Worm (Caenorhabditis elegans) whole organism, early embryonic: Measurements from ENCODE around the gene C02D5.2.

ENCODE experiments used
- B0310.2 ChIP-seq: sonication (generic microtip); optimal IDR thresholded peaks from 2 replicates; lab custom pipeline; 2016; ENCODE audit warnings: mild to moderate bottlenecking, missing genetic modification characterization, missing compliant biosample characterization
- F13C5.2 ChIP-seq: sonication (generic microtip); optimal IDR thresholded peaks from 2 replicates; lab custom pipeline; 2017; ENCODE audit warnings: mild to moderate bottlenecking, missing genetic modification characterization, inconsistent platforms, missing compliant biosample characterization
- aly-1 ChIP-seq: sonication (generic microtip); optimal IDR thresholded peaks from 2 replicates; lab custom pipeline; 2016; ENCODE audit warnings: missing genetic modification characterization, missing compliant biosample characterization
- ama-1 ChIP-seq: fragments of 150-350 bp; optimal IDR thresholded peaks from 2 replicates; lab custom pipeline; 2014
- ceh-13 ChIP-seq: fragments of 200-800 bp; sonication (Bioruptor generic); optimal IDR thresholded peaks from 2 replicates; lab custom pipeline; 2018; ENCODE audit warnings: mild to moderate bottlenecking, missing genetic modification characterization, missing compliant biosample characterization
- ceh-36 ChIP-seq: sonication (generic microtip); optimal IDR thresholded peaks from 2 replicates; lab custom pipeline; 2016; ENCODE audit warnings: missing genetic modification characterization, inconsistent platforms, missing compliant biosample characterization
- ets-7 ChIP-seq: sonication (generic microtip); optimal IDR thresholded peaks from 2 replicates; lab custom pipeline; 2016; ENCODE audit warnings: missing genotype, missing genetic modification characterization, missing compliant biosample characterization
- flt-1 ChIP-seq: fragments of 200-800 bp; sonication (Bioruptor generic); IDR thresholded peaks from 2 replicates; pipeline ENCODE4 v1.3.6; 2022; ENCODE audit warnings: missing genetic modification characterization, missing compliant biosample characterization
- hmbx-1 ChIP-seq: sonication (generic microtip); optimal IDR thresholded peaks from 2 replicates; lab custom pipeline; 2016; ENCODE audit warnings: mild to moderate bottlenecking, missing genetic modification characterization, missing compliant biosample characterization
- hmg-4 ChIP-seq: fragments of 200-800 bp; sonication (Bioruptor generic); optimal IDR thresholded peaks from 2 replicates; lab custom pipeline; 2018; ENCODE audit warnings: mild to moderate bottlenecking, missing genetic modification characterization, missing compliant biosample characterization
- hnd-1 ChIP-seq: sonication (generic microtip); optimal IDR thresholded peaks from 2 replicates; lab custom pipeline; 2016; ENCODE audit warnings: missing genetic modification characterization, missing compliant biosample characterization
- pes-1 ChIP-seq: fragments of 200-800 bp; sonication (Bioruptor generic); IDR thresholded peaks from 2 replicates; pipeline ENCODE4 v1.3.6; 2022; ENCODE audit warnings: missing genetic modification reagents, missing genetic modification characterization, missing compliant biosample characterization
- scrt-1 ChIP-seq: fragments of 200-800 bp; sonication (Bioruptor generic); IDR thresholded peaks from 2 replicates; pipeline ENCODE4 v1.3.6; 2022; ENCODE audit warnings: missing genetic modification characterization, missing compliant biosample characterization
- sea-1 ChIP-seq: fragments of 200-800 bp; sonication (Bioruptor generic); conservative IDR thresholded peaks from 2 replicates; pipeline ENCODE4 v1.3.6; 2022; ENCODE audit warnings: missing genetic modification characterization, missing compliant biosample characterization
- tbx-11 ChIP-seq: fragments of 200-800 bp; sonication (Bioruptor generic); IDR thresholded peaks from 2 replicates; pipeline ENCODE4 v1.3.6; 2022; ENCODE audit warnings: missing genetic modification characterization, missing compliant biosample characterization
- tbx-37 ChIP-seq: fragments of 200-800 bp; sonication (Bioruptor generic); conservative IDR thresholded peaks from 2 replicates; pipeline ENCODE4 v1.3.6; 2022; ENCODE audit warnings: missing genetic modification reagents, missing genetic modification characterization, missing compliant biosample characterization
- tra-4 ChIP-seq: sonication (generic microtip); optimal IDR thresholded peaks from 2 replicates; lab custom pipeline; 2017; ENCODE audit warnings: missing genetic modification characterization, missing compliant biosample characterization

C02D5.2 gene

DNA sequence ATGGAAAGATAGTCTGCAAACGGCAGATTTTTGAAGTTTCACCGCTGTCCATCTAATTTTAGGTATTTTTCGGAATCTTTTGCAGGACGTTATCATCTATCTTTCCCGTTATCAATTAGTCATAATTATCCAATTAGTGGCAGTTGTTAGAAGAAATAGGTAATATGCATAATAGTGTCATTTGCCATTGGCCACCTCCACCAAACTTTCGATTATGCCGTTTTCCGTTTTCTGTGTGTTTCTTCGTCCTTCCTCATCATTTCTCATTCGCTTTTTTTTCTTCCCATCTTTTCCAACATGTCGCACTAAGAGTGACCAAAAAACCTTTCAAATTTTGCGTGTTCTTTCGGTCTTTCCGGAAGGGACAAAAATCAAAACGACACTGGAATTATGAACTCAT is 7.2 kb downstream of the C02D5.2 start:
- TF ChIP-seq F13C5.2 (tag; lab: Kevin White, UChicago) (no peak), sea-1 (GFP tag; lab: Robert Waterston, UW) (no peak), B0310.2 (tag; lab: Kevin White, UChicago) (no peak), aly-1 (tag; lab: Kevin White, UChicago) (no peak), ama-1 (no peak), hmbx-1 (no peak), pes-1 (GFP tag; lab: Robert Waterston, UW) (no peak), ceh-36 (no peak), hnd-1 (tag; lab: Kevin White, UChicago) (no peak), ets-7 (tag; lab: Kevin White, UChicago) (no peak), scrt-1 (no peak), hmg-4 (no peak), tra-4 (tag; lab: Kevin White, UChicago) (no peak), tbx-37 (GFP tag; lab: Robert Waterston, UW) (no peak), ceh-13 (GFP tag; lab: Kevin White, UChicago) (no peak), flt-1 (no peak), tbx-11 (GFP tag; lab: Robert Waterston, UW) (no peak)

DNA sequence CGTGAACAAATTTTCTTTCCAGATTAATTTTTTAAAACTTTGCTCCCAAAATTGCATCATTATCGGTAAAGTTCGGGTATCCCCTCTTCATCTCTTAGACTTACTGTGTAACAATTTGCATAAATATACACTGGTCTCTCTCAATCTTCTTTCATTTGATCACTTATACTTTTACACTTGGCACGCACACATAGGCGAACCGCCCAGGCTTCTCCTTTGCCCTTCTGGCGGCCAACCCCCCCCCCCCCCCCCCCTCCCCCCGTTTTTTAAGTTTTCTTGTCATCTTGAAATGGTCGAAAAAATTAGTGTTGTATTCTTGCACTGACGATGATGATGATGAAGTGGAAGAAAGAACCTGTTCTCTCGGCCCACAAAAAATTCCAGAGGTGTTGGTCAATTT is 13.2 kb downstream of the C02D5.2 start:
- TF ChIP-seq sea-1 (GFP tag; lab: Robert Waterston, UW), result no peak
- no peak for TF ChIP-seq hnd-1 (tag; lab: Kevin White, UChicago)
- no peak for TF ChIP-seq ets-7 (tag; lab: Kevin White, UChicago)
- no peak for TF ChIP-seq flt-1
- TF ChIP-seq ceh-36, result no peak
- no peak for TF ChIP-seq tbx-37 (GFP tag; lab: Robert Waterston, UW)
- TF ChIP-seq aly-1 (tag; lab: Kevin White, UChicago), result no peak
- TF ChIP-seq hmg-4, result no peak
- no peak for TF ChIP-seq hmbx-1
- no peak for TF ChIP-seq ceh-13 (GFP tag; lab: Kevin White, UChicago)
- no peak for TF ChIP-seq B0310.2 (tag; lab: Kevin White, UChicago)
- no peak for TF ChIP-seq tbx-11 (GFP tag; lab: Robert Waterston, UW)
- TF ChIP-seq ama-1, result no peak
- TF ChIP-seq tra-4 (tag; lab: Kevin White, UChicago), result no peak

DNA sequence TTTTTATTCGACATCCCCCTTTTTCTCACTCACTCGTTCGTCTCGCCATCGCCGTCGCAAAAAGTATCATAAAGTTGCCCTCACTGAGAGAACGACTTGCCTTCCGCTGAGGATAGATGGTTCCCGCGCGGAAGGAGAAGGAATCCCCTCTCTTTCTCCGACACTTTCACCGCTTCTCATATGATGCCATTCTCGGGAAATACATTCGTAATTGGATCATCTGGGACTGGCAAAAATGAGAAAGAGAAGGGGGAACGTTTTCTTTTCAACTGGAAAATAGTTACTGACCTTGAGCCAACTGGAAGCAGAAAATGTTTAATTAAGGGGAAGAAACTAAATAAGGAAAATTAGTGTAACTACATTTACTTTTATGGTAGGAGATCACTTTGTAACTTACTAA is 14.7 kb downstream of the C02D5.2 start:
- TF ChIP-seq scrt-1 (no peak), ets-7 (tag; lab: Kevin White, UChicago) (no peak), F13C5.2 (tag; lab: Kevin White, UChicago) (no peak), hnd-1 (tag; lab: Kevin White, UChicago) (no peak), ceh-13 (GFP tag; lab: Kevin White, UChicago) (no peak), tra-4 (tag; lab: Kevin White, UChicago) (no peak), hmbx-1 (no peak), ceh-36 (no peak)

DNA sequence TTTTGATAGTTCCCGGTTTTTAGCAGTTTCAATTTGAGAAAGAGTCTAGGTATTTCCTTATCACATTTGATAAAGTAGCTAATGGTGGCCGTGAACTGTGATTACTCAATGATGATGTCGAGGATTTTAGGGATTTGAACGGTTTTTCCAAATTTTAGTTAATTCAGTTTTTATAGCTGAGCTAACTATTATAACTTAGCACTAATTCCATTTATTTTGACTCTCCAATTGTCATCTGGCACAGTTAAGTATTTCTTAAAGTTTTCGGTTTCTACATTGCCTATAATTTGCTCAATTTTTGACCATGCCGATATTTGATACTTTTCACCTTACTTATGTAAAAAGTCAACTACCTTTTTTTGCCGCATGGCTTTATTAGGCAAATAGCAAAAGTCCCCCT is 16.2 kb downstream of the C02D5.2 start:
- TF ChIP-seq hmbx-1 (no peak), tra-4 (tag; lab: Kevin White, UChicago) (no peak), pes-1 (GFP tag; lab: Robert Waterston, UW) (no peak), ceh-13 (GFP tag; lab: Kevin White, UChicago) (no peak), tbx-11 (GFP tag; lab: Robert Waterston, UW) (no peak), ama-1 (no peak), hmg-4 (no peak), sea-1 (GFP tag; lab: Robert Waterston, UW) (no peak), scrt-1 (no peak), B0310.2 (tag; lab: Kevin White, UChicago) (no peak)

DNA sequence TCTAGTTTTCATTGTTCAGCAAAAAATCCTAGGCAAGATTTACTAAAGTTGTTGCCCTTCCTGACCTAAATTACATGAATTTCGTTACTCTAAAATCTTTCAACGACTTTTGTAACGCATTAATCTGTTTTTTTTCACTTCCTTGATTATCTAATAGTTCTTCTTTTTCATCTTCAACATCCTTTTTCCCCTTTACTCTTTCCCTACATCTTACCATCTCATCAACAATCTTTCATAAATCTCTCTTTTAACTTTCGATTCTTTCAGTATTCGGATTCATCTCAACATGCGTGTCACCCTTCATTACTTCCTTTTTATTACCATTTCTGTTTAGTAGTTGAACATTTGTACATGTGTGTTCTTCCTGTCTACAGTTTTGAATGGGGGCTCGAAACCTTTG is 16.7 kb downstream of the C02D5.2 start:
- no peak for TF ChIP-seq aly-1 (tag; lab: Kevin White, UChicago)
- no peak for TF ChIP-seq flt-1

DNA sequence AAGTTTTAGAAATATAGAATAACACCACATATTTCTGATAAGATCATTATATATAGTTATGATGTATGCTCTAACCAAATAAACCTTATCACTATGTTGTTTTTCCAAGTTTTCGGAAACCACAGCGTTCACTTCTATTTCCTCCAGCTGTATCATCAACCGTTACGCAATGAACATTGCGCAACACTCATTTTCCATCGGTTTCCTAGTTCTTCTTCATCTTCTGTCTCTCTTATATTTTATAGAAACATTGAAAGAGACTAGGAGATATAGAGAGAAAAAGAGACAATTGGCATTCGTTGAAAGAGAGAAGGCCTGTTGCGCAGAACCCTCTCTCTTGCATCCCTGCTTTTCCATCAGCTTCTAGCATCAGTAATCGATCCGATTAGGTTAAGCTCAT is 17.2 kb downstream of the C02D5.2 start:
- TF ChIP-seq aly-1 (tag; lab: Kevin White, UChicago) (no peak), tbx-37 (GFP tag; lab: Robert Waterston, UW) (no peak), ceh-13 (GFP tag; lab: Kevin White, UChicago) (no peak), B0310.2 (tag; lab: Kevin White, UChicago) (no peak), pes-1 (GFP tag; lab: Robert Waterston, UW) (no peak), tbx-11 (GFP tag; lab: Robert Waterston, UW) (no peak), ets-7 (tag; lab: Kevin White, UChicago) (no peak), ceh-36 (no peak), F13C5.2 (tag; lab: Kevin White, UChicago) (no peak), tra-4 (tag; lab: Kevin White, UChicago) (no peak), hnd-1 (tag; lab: Kevin White, UChicago) (no peak), hmbx-1 (no peak), ama-1 (no peak), sea-1 (GFP tag; lab: Robert Waterston, UW) (no peak), hmg-4 (no peak), scrt-1 (no peak), flt-1 (no peak)

DNA sequence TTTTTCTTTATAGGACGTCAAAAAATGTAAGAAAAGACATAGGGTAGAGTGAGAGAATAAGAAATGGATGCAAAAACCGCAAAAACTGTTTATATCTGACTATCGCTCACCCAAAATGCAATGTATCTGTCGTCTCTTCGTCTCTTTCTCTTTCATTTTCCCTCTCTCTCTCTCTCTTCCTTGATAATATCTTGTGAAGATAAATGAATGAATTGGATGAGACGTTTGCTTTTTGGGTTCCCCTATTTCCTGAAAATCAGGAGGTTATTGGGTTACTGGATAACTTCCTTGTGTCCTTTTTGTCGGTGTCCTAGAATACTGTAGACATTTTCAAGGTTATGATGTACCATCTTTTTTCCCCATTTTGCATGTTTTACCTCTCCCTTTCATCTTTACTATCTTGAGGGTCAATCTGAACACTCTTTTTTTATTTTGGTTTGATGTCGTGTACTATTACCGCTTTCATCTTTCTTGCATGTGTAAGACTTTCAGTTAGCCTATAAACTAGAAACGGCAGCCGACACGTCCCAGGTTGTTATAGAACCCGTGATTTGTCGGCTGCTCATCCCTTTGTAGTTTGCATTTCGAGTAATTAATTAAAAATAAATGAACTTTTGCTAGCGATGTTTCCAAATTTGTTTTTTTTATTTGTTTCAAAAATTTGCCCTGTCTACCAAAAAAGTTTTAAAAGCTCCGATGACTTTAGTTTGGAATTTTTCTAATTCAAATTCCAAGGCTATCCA is 18.4 kb downstream of the C02D5.2 start:
- TF ChIP-seq scrt-1, result no peak
- no peak for TF ChIP-seq pes-1 (GFP tag; lab: Robert Waterston, UW)
- no peak for TF ChIP-seq aly-1 (tag; lab: Kevin White, UChicago)
- TF ChIP-seq F13C5.2 (tag; lab: Kevin White, UChicago), result no peak
- TF ChIP-seq tbx-11 (GFP tag; lab: Robert Waterston, UW), result no peak
- no peak for TF ChIP-seq tbx-37 (GFP tag; lab: Robert Waterston, UW)
- TF ChIP-seq hmg-4, result no peak
- TF ChIP-seq tra-4 (tag; lab: Kevin White, UChicago), result no peak
- no peak for TF ChIP-seq hnd-1 (tag; lab: Kevin White, UChicago)
- TF ChIP-seq ceh-13 (GFP tag; lab: Kevin White, UChicago), result no peak
